Worm (Caenorhabditis elegans) whole organism, late embryonic: ENCODE data around the gene M03F8.6.

Source experiments
- ceh-6 ChIP-seq: fragments of 200-800 bp; sonication (Bioruptor generic); optimal IDR thresholded peaks from 2 replicates; lab custom pipeline; 2018; ENCODE audit warnings: mild to moderate bottlenecking, missing genetic modification characterization, missing compliant biosample characterization
- dmd-4 ChIP-seq: sonication (generic microtip); optimal IDR thresholded peaks from 2 replicates; lab custom pipeline; 2016; ENCODE audit warnings: borderline replicate concordance, missing genetic modification characterization, missing compliant biosample characterization
- fkh-10 ChIP-seq: fragments of 150-350 bp; optimal IDR thresholded peaks from 2 replicates; lab custom pipeline; 2014; ENCODE audit warnings: missing biosample characterization, missing genetic modification reagents, missing genetic modification characterization
- madf-2 ChIP-seq: sonication (generic microtip); optimal IDR thresholded peaks from 2 replicates; lab custom pipeline; 2017; ENCODE audit warnings: missing genetic modification characterization, missing compliant biosample characterization
- mec-3 ChIP-seq: sonication (generic microtip); optimal IDR thresholded peaks from 2 replicates; lab custom pipeline; 2016; ENCODE audit warnings: borderline replicate concordance, missing genetic modification characterization, missing compliant biosample characterization
- pqm-1 ChIP-seq: sonication (generic microtip); optimal IDR thresholded peaks from 2 replicates; lab custom pipeline; 2016; ENCODE audit warnings: missing genetic modification characterization, missing compliant biosample characterization
- ref-2 ChIP-seq: sonication (generic microtip); optimal IDR thresholded peaks from 2 replicates; lab custom pipeline; 2016; ENCODE audit warnings: missing genetic modification characterization, missing compliant biosample characterization
- syd-9 ChIP-seq: sonication (generic microtip); optimal IDR thresholded peaks from 2 replicates; lab custom pipeline; 2016; ENCODE audit warnings: mild to moderate bottlenecking, missing genetic modification characterization, moderate library complexity, missing compliant biosample characterization
- tbx-2 ChIP-seq: sonication (generic microtip); optimal IDR thresholded peaks from 2 replicates; lab custom pipeline; 2016; ENCODE audit warnings: missing genetic modification characterization, missing compliant biosample characterization
- unc-3 ChIP-seq, 2 experiments: fragments of 200-800 bp in 1 of 2; sonication (Bioruptor generic) in 1 of 2; sonication (generic microtip) in 1 of 2; conservative IDR thresholded peaks in 1 of 2; optimal IDR thresholded peaks in 1 of 2; 2 replicates each; pipeline versions ENCODE4 v1.3.6 to Lab custom; 2016 to 2022; ENCODE audit warnings: missing compliant biosample characterization in 2 of 2, missing genetic modification characterization in 2 of 2, missing genetic modification reagents in 1 of 2
- unc-42 ChIP-seq: sonication (generic microtip); optimal IDR thresholded peaks from 2 replicates; lab custom pipeline; 2016; ENCODE audit warnings: missing genotype, missing genetic modification characterization, missing compliant biosample characterization
- unc-55 ChIP-seq: sonication (generic microtip); optimal IDR thresholded peaks from 2 replicates; lab custom pipeline; 2017; ENCODE audit warnings: missing biosample characterization, missing genetic modification reagents, missing genetic modification characterization

DNA sequence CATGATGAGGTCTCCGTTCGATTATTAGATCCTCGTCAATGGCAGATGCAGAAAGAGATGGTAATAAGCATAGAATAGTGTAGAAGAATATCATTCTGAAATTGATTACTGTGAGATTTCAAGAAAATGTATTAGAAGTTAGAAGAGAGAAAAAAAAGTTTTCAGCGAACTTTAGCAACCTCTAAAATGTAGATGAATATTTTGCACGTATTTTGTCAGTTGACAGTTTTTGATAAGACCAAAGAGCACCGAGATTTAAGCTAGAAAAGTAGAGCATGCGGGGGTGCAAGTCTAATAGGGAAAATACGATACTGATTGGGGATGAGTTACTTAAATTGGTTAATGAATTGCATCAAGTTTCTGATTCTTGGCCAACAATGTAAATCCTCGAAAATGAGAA is at the start of gene M03F8.6:
- no peak for TF ChIP-seq pqm-1 (tag; lab: Kevin White, UChicago)
- no peak for TF ChIP-seq syd-9 (tag; lab: Kevin White, UChicago)
- no peak for TF ChIP-seq tbx-2 (tag; lab: Kevin White, UChicago)
- TF ChIP-seq unc-42 (tag; lab: Kevin White, UChicago) = no peak
- TF ChIP-seq madf-2 = no peak
- no peak for TF ChIP-seq dmd-4 (tag; lab: Kevin White, UChicago)
- no peak for TF ChIP-seq ceh-6 (GFP tag; lab: Kevin White, UChicago)
- TF ChIP-seq unc-55 = no peak
- no peak for TF ChIP-seq mec-3 (tag; lab: Kevin White, UChicago)
- TF ChIP-seq ref-2 = no peak
- TF ChIP-seq unc-3 (GFP tag; conservative IDR thresholded peaks at IDR 0.05; lab: Robert Waterston, UW) = no peak
- TF ChIP-seq unc-3 (tag; optimal IDR thresholded peaks at IDR 0.05; lab: Kevin White, UChicago) = no peak
- no peak for TF ChIP-seq fkh-10 (GFP tag; lab: Kevin White, UChicago)
